Worm (Caenorhabditis elegans) whole organism, young adult: ENCODE data around the gene H40L08.7.
A peak's percentile ranks its signal among the peaks of the same experiment; 100 is the strongest.

Experiments used
- C17E4.6 ChIP-seq: fragments of 200-800 bp; sonication (Bioruptor generic); IDR thresholded peaks from 2 replicates; pipeline ENCODE4 v1.3.6; 2022; ENCODE audit warnings: missing genetic modification reagents, missing genetic modification characterization, missing compliant biosample characterization
- D2030.7 ChIP-seq: fragments of 200-800 bp; sonication (Bioruptor generic); IDR thresholded peaks from 2 replicates; pipeline ENCODE4 v1.3.6; 2022; ENCODE audit warnings: missing genetic modification reagents, missing genetic modification characterization, missing compliant biosample characterization
- F10E7.11 ChIP-seq: sonication (generic microtip); optimal IDR thresholded peaks from 2 replicates; lab custom pipeline; 2017; ENCODE audit warnings: mild to moderate bottlenecking, missing genetic modification characterization, moderate library complexity, missing compliant biosample characterization
- F49E8.2 ChIP-seq: sonication (generic microtip); optimal IDR thresholded peaks from 3 replicates; lab custom pipeline; 2017; ENCODE audit warnings: missing genetic modification characterization, mild to moderate bottlenecking, missing compliant biosample characterization, antibody characterized with exemption, moderate library complexity; ENCODE audit not compliant: insufficient read depth
- F57A8.1 ChIP-seq: fragments of 200-800 bp; sonication (Bioruptor generic); optimal IDR thresholded peaks from 2 replicates; lab custom pipeline; 2018; ENCODE audit warnings: mild to moderate bottlenecking, missing genetic modification characterization, moderate library complexity, missing compliant biosample characterization
- F57C9.4 ChIP-seq: sonication (generic microtip); optimal IDR thresholded peaks from 2 replicates; lab custom pipeline; 2017; ENCODE audit warnings: mild to moderate bottlenecking, missing genetic modification characterization, missing compliant biosample characterization
- K11D2.4 ChIP-seq: fragments of 200-800 bp; sonication (Bioruptor generic); IDR thresholded peaks from 2 replicates; pipeline ENCODE4 v1.3.6; 2022; ENCODE audit warnings: missing genetic modification reagents, missing genetic modification characterization, missing compliant biosample characterization
- T26A5.8 ChIP-seq: sonication (generic microtip); optimal IDR thresholded peaks from 2 replicates; lab custom pipeline; 2016; ENCODE audit warnings: missing genetic modification characterization, missing compliant biosample characterization
- Y95B8A.8 ChIP-seq: fragments of 200-800 bp; sonication (Bioruptor generic); IDR thresholded peaks from 2 replicates; pipeline ENCODE4 v1.3.6; 2022; ENCODE audit warnings: missing genetic modification reagents, missing genetic modification characterization, missing compliant biosample characterization
- attf-5 ChIP-seq: fragments of 200-800 bp; sonication (Bioruptor generic); optimal IDR thresholded peaks from 2 replicates; lab custom pipeline; 2018; ENCODE audit warnings: mild to moderate bottlenecking, missing genetic modification characterization, missing compliant biosample characterization
- ccch-3 ChIP-seq: fragments of 200-800 bp; sonication (Bioruptor generic); optimal IDR thresholded peaks from 2 replicates; lab custom pipeline; 2018; ENCODE audit warnings: mild to moderate bottlenecking, missing genetic modification characterization, missing compliant biosample characterization
- cebp-2 ChIP-seq: fragments of 200-800 bp; sonication (Bioruptor generic); IDR thresholded peaks from 2 replicates; pipeline ENCODE4 v1.3.6; 2022; ENCODE audit warnings: missing genetic modification characterization, missing compliant biosample characterization
- ceh-27 ChIP-seq: fragments of 200-800 bp; sonication (Bioruptor generic); optimal IDR thresholded peaks from 2 replicates; lab custom pipeline; 2018; ENCODE audit warnings: mild to moderate bottlenecking, missing genetic modification characterization, moderate library complexity, missing compliant biosample characterization
- ceh-58 ChIP-seq: fragments of 200-800 bp; sonication (Bioruptor generic); IDR thresholded peaks from 2 replicates; pipeline ENCODE4 v1.3.6; 2022; ENCODE audit warnings: missing genetic modification characterization, missing compliant biosample characterization
- dox-1 ChIP-seq: fragments of 200-800 bp; sonication (Bioruptor generic); IDR thresholded peaks from 2 replicates; pipeline ENCODE4 v1.3.6; 2022; ENCODE audit warnings: missing genetic modification reagents, missing genetic modification characterization, missing compliant biosample characterization
- dpff-1 ChIP-seq: sonication (generic microtip); optimal IDR thresholded peaks from 2 replicates; lab custom pipeline; 2017; ENCODE audit warnings: mild to moderate bottlenecking, missing genetic modification characterization, missing compliant biosample characterization
- ets-4 ChIP-seq: fragments of 200-800 bp; sonication (Bioruptor generic); optimal IDR thresholded peaks from 2 replicates; lab custom pipeline; 2018; ENCODE audit warnings: mild to moderate bottlenecking, missing genetic modification characterization, missing compliant biosample characterization
- fkh-3 ChIP-seq: sonication (generic microtip); optimal IDR thresholded peaks from 2 replicates; lab custom pipeline; 2016; ENCODE audit warnings: mild to moderate bottlenecking, missing genetic modification characterization, missing compliant biosample characterization
- hmg-1.2 ChIP-seq: fragments of 200-800 bp; sonication (Bioruptor generic); IDR thresholded peaks from 2 replicates; pipeline ENCODE4 v1.3.6; 2022; ENCODE audit warnings: missing genetic modification reagents, missing genetic modification characterization, missing compliant biosample characterization
- lag-1 ChIP-seq: fragments of 200-800 bp; sonication (Bioruptor generic); IDR thresholded peaks from 2 replicates; pipeline ENCODE4 v1.3.6; 2022; ENCODE audit warnings: missing genetic modification reagents, missing genetic modification characterization, missing compliant biosample characterization
- let-526 ChIP-seq: fragments of 200-800 bp; sonication (Bioruptor generic); IDR thresholded peaks from 2 replicates; pipeline ENCODE4 v1.3.6; 2022; ENCODE audit warnings: missing genetic modification reagents, missing genetic modification characterization, missing compliant biosample characterization
- lsl-1 ChIP-seq: fragments of 200-800 bp; sonication (Bioruptor generic); optimal IDR thresholded peaks from 2 replicates; lab custom pipeline; 2018; ENCODE audit warnings: mild to moderate bottlenecking, missing genetic modification characterization, moderate library complexity, missing compliant biosample characterization
- lsy-27 ChIP-seq: sonication (generic microtip); optimal IDR thresholded peaks from 2 replicates; lab custom pipeline; 2017; ENCODE audit warnings: missing genetic modification characterization, mild to moderate bottlenecking, missing compliant biosample characterization, antibody characterized with exemption, missing genotype, borderline replicate concordance; ENCODE audit not compliant: insufficient read depth
- madf-6 ChIP-seq: fragments of 200-800 bp; sonication (Bioruptor generic); IDR thresholded peaks from 2 replicates; pipeline ENCODE4 v1.3.6; 2022; ENCODE audit warnings: missing genetic modification reagents, missing genetic modification characterization, missing compliant biosample characterization
- mcd-1 ChIP-seq: fragments of 200-800 bp; sonication (Bioruptor generic); IDR thresholded peaks from 2 replicates; pipeline ENCODE4 v1.3.6; 2022; ENCODE audit warnings: missing genetic modification reagents, missing genetic modification characterization, missing compliant biosample characterization
- mes-4 ChIP-seq: sonication (generic microtip); optimal IDR thresholded peaks from 2 replicates; lab custom pipeline; 2016; ENCODE audit warnings: missing genotype, missing genetic modification characterization, missing compliant biosample characterization
- nfya-1 ChIP-seq: sonication (generic microtip); optimal IDR thresholded peaks from 2 replicates; lab custom pipeline; 2017; ENCODE audit warnings: antibody characterized with exemption, missing compliant biosample characterization, missing genetic modification characterization, borderline replicate concordance; ENCODE audit not compliant: insufficient read depth
- nhr-80 ChIP-seq: sonication (generic microtip); optimal IDR thresholded peaks from 2 replicates; lab custom pipeline; 2016; ENCODE audit warnings: missing genetic modification characterization, missing compliant biosample characterization
- nhr-90 ChIP-seq: sonication (generic microtip); optimal IDR thresholded peaks from 2 replicates; lab custom pipeline; 2016; ENCODE audit warnings: missing genotype, mild to moderate bottlenecking, missing genetic modification characterization, missing compliant biosample characterization
- rec-8 ChIP-seq, 2 experiments: sonication (generic microtip); optimal IDR thresholded peaks; 2 replicates each; lab custom pipeline; 2016; ENCODE audit warnings: mild to moderate bottlenecking in 2 of 2, missing genetic modification characterization in 2 of 2, missing genetic modification reagents in 2 of 2, missing genotype in 2 of 2, missing biosample characterization in 1 of 2, missing compliant biosample characterization in 1 of 2, moderate library complexity in 1 of 2
- repo-1 ChIP-seq: sonication (generic microtip); optimal IDR thresholded peaks from 2 replicates; lab custom pipeline; 2017; ENCODE audit warnings: mild to moderate bottlenecking, missing genetic modification characterization, missing compliant biosample characterization
- rpc-1 ChIP-seq, 2 experiments: fragments of 150-350 bp in 1 of 2; sonication (generic microtip) in 1 of 2; optimal IDR thresholded peaks; 2 replicates each; lab custom pipeline; 2014 to 2018; ENCODE audit warnings: missing biosample characterization in 1 of 2, missing genetic modification characterization in 1 of 2, missing genetic modification reagents in 1 of 2, missing genotype in 1 of 2
- snpc-1.1 ChIP-seq: sonication (generic microtip); optimal IDR thresholded peaks from 2 replicates; lab custom pipeline; 2017; ENCODE audit warnings: missing genetic modification characterization, mild to moderate bottlenecking, missing compliant biosample characterization, antibody characterized with exemption, moderate library complexity, missing genotype, missing genetic modification reagents; ENCODE audit not compliant: insufficient read depth
- snpc-1.3 ChIP-seq: sonication (generic microtip); optimal IDR thresholded peaks from 2 replicates; lab custom pipeline; 2017; ENCODE audit warnings: missing genetic modification characterization, mild to moderate bottlenecking, missing compliant biosample characterization, antibody characterized with exemption, moderate library complexity, missing genotype, missing genetic modification reagents; ENCODE audit not compliant: insufficient read depth
- tbp1 ChIP-seq: fragments of 200-800 bp; sonication (Bioruptor generic); optimal IDR thresholded peaks from 2 replicates; lab custom pipeline; 2018; ENCODE audit warnings: mild to moderate bottlenecking, missing genetic modification characterization, missing compliant biosample characterization
- zfh-2 ChIP-seq: fragments of 200-800 bp; sonication (Bioruptor generic); conservative IDR thresholded peaks from 2 replicates; pipeline ENCODE4 v1.3.6; 2022; ENCODE audit warnings: missing genetic modification reagents, missing genetic modification characterization, missing compliant biosample characterization
- zim-3 ChIP-seq: sonication (generic microtip); optimal IDR thresholded peaks from 2 replicates; lab custom pipeline; 2017; ENCODE audit warnings: mild to moderate bottlenecking, missing genetic modification characterization, moderate library complexity, missing compliant biosample characterization
- ztf-26 ChIP-seq: sonication (generic microtip); optimal IDR thresholded peaks from 2 replicates; lab custom pipeline; 2017; ENCODE audit warnings: missing genetic modification characterization, missing compliant biosample characterization

H40L08.7 gene

DNA sequence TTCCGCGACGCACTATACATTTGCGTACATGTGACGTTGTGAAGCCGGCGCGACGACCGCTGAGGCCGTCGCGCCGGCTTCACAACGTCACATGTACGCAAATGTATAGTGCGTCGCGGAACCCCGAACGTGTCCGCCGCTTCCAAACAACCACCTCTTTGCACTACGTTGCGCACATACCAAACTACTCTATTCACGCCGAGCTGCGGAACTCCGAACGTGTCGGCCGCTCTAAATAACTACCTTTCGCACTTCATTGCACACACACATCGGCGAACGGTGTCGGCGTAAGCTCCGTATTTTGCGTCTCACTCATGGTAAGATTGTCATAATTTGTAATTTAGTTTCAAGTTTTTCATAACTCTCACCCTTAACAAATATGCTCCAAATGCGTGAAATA is 34.6 kb upstream of the H40L08.7 start (continued):
- no peak for TF ChIP-seq nfya-1 (tag; lab: Kevin White, UChicago)

ce11 chrX:15107747-15108252 is 30.3 kb upstream of the H40L08.7 start, which contains the start of gene mlt-9:
mlt-9 (minus strand) TSS chrX:15107797.
- TF ChIP-seq mes-4: no peak
- peak; percentile 77 for TF ChIP-seq zfh-2 (GFP tag; lab: Robert Waterston, UW)

- TF ChIP-seq snpc-1.1 (tag; lab: Kevin White, UChicago) (no peak), F49E8.2 (no peak), F57A8.1 (GFP tag; lab: Kevin White, UChicago) (no peak), T26A5.8 (tag; lab: Kevin White, UChicago) (no peak), fkh-3 (tag; lab: Kevin White, UChicago) (no peak), zim-3 (no peak), mcd-1 (GFP tag; lab: Robert Waterston, UW) (no peak), repo-1 (tag; lab: Kevin White, UChicago) (no peak), lag-1 (GFP tag; lab: Robert Waterston, UW) (no peak), C17E4.6 (GFP tag; lab: Robert Waterston, UW) (no peak), Y95B8A.8 (GFP tag; lab: Robert Waterston, UW) (no peak), dpff-1 (no peak), ccch-3 (no peak), madf-6 (GFP tag; lab: Robert Waterston, UW) (no peak), attf-5 (GFP tag; lab: Kevin White, UChicago) (no peak), F10E7.11 (tag; lab: Kevin White, UChicago) (no peak), rpc-1 (optimal IDR thresholded peaks at IDR 0.05; lab: Kevin White, UChicago) (no peak), rpc-1 (tag; optimal IDR thresholded peaks at IDR 0.05; lab: Kevin White, UChicago) (no peak), lsl-1 (GFP tag; lab: Kevin White, UChicago) (no peak), snpc-1.3 (tag; lab: Kevin White, UChicago) (no peak)
Observed at ce11 chrX:15104963-15105493, 27.5 kb upstream of the H40L08.7 start.

- TF ChIP-seq lag-1 (GFP tag; lab: Robert Waterston, UW) (no peak), cebp-2 (0 out of 2 replicates have a peak, but pooled peaks have one; percentile 24)
- TF ChIP-seq, all 124 proteins: peak for 1
Observed at ce11 chrX:15103481-15103880, 25.9 kb upstream of the H40L08.7 start.

DNA sequence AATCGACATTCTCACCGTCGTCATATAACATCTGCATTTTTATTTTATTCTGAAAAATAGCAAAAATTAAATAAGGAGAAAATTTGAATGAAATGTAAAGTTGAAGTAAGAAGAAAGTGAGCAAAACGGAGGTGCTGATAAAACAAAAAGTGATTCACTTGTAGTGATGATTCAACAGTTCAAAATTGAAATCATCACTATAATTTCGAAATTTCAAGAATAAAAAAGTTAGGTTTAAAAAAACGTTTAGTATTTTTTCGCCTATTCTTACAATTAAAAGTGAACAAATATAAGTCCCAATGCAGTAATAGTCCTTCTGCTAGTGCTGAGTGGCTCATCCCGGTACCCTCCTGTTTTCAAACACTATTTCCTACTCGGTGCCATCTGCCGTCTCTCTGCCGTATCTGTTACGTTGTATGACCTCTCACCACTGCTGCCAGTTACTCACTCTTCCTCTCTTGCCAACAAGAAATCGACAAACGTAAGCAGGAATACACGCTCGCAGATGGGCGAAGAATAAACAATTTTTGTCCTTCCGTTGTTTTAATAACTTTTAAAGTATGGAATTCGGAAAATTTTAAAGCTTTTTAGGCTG is 22.9 kb upstream of the H40L08.7 start, which contains the start of gene dhhc-1:
dhhc-1 (minus strand) TSS at position 51 of the 595 bp plus-strand sequence.
- no peak for TF ChIP-seq ceh-58 (GFP tag; lab: Robert Waterston, UW)
- TF ChIP-seq nhr-90 (tag; lab: Kevin White, UChicago): no peak
- no peak for TF ChIP-seq zfh-2 (GFP tag; lab: Robert Waterston, UW)
- TF ChIP-seq nhr-80 (tag; lab: Kevin White, UChicago): peak; percentile 56
- TF ChIP-seq ets-4: no peak
- peak; percentile 54 for TF ChIP-seq ceh-27 (GFP tag; lab: Kevin White, UChicago)
- no peak for TF ChIP-seq let-526 (GFP tag; lab: Robert Waterston, UW)
- peak; percentile 84 for TF ChIP-seq hmg-1.2 (GFP tag; lab: Robert Waterston, UW)
- TF ChIP-seq ztf-26 (tag; lab: Kevin White, UChicago): no peak
- TF ChIP-seq F57C9.4: no peak
- TF ChIP-seq T26A5.8 (tag; lab: Kevin White, UChicago): no peak
- no peak for TF ChIP-seq lsy-27 (tag; lab: Kevin White, UChicago)
- peak; percentile 54; the same call in 1 of the 2 replicates for TF ChIP-seq dox-1 (GFP tag; lab: Robert Waterston, UW)
- TF ChIP-seq rec-8 (tag; optimal IDR thresholded peaks at IDR 0.05; lab: Kevin White, UChicago): no peak
- no peak for TF ChIP-seq K11D2.4
- TF ChIP-seq tbp1 (GFP tag; lab: Kevin White, UChicago): no peak
- no peak for TF ChIP-seq D2030.7 (GFP tag; lab: Robert Waterston, UW)
